Fruit fly (Drosophila melanogaster) whole organism, adult: Measurements from ENCODE around the gene b6.

Experiments used
- CG11617 ChIP-seq: fragments of 200-800 bp; sonication (Bioruptor generic); optimal IDR thresholded peaks from 2 replicates; lab custom pipeline; 2017; ENCODE audit warnings: mild to moderate bottlenecking, missing biosample characterization, missing genetic modification reagents, missing genetic modification characterization
- CG12768 ChIP-seq: fragments of 200-800 bp; sonication (Bioruptor generic); optimal IDR thresholded peaks from 2 replicates; lab custom pipeline; 2017; ENCODE audit warnings: missing biosample characterization, missing genetic modification characterization, mild to moderate bottlenecking, moderate library complexity, missing genetic modification reagents
- CG14711 ChIP-seq: fragments of 200-800 bp; sonication (Bioruptor generic); optimal IDR thresholded peaks from 2 replicates; lab custom pipeline; 2018; ENCODE audit warnings: missing biosample characterization, mild to moderate bottlenecking, missing genetic modification characterization, moderate library complexity
- CG1620 ChIP-seq: fragments of 200-800 bp; sonication (Bioruptor generic); optimal IDR thresholded peaks from 2 replicates; lab custom pipeline; 2016; ENCODE audit warnings: missing biosample characterization, missing genetic modification characterization
- CG33017 ChIP-seq: fragments of 200-800 bp; sonication (Bioruptor generic); optimal IDR thresholded peaks from 2 replicates; lab custom pipeline; 2018; ENCODE audit warnings: missing biosample characterization, mild to moderate bottlenecking, missing genetic modification characterization, moderate library complexity
- CG5204 ChIP-seq: fragments of 200-800 bp; sonication (Bioruptor generic); optimal IDR thresholded peaks from 2 replicates; lab custom pipeline; 2016; ENCODE audit warnings: missing biosample characterization, missing genetic modification characterization
- CG7045 ChIP-seq: fragments of 200-800 bp; sonication (Bioruptor generic); optimal IDR thresholded peaks from 2 replicates; lab custom pipeline; 2017; ENCODE audit warnings: missing biosample characterization, mild to moderate bottlenecking, missing genetic modification characterization
- CG7101 ChIP-seq: fragments of 200-800 bp; sonication (Bioruptor generic); optimal IDR thresholded peaks from 2 replicates; lab custom pipeline; 2018; ENCODE audit warnings: missing biosample characterization, mild to moderate bottlenecking, missing genetic modification characterization, moderate library complexity
- Clk ChIP-seq: fragments of 200-800 bp; sonication (Bioruptor generic); optimal IDR thresholded peaks from 2 replicates; lab custom pipeline; 2017; ENCODE audit warnings: missing biosample characterization, missing genetic modification characterization
- Crg-1 ChIP-seq: fragments of 200-800 bp; sonication (Bioruptor generic); optimal IDR thresholded peaks from 2 replicates; lab custom pipeline; 2016; ENCODE audit warnings: missing biosample characterization, missing genetic modification characterization
- Hr96 ChIP-seq: fragments of 200-800 bp; sonication (Bioruptor generic); optimal IDR thresholded peaks from 2 replicates; lab custom pipeline; 2016; ENCODE audit warnings: missing biosample characterization, missing genetic modification characterization
- Mnt ChIP-seq: fragments of 200-800 bp; sonication (Bioruptor generic); optimal IDR thresholded peaks from 2 replicates; lab custom pipeline; 2016; ENCODE audit warnings: missing biosample characterization, mild to moderate bottlenecking, missing genetic modification characterization
- bab1 ChIP-seq: fragments of 200-800 bp; sonication (Bioruptor generic); optimal IDR thresholded peaks from 3 replicates; lab custom pipeline; 2019; ENCODE audit warnings: missing biosample characterization, mild to moderate bottlenecking, missing genetic modification characterization, moderate library complexity
- cic ChIP-seq: fragments of 200-800 bp; sonication (Bioruptor generic); optimal IDR thresholded peaks from 2 replicates; lab custom pipeline; 2017; ENCODE audit warnings: missing biosample characterization, mild to moderate bottlenecking, missing genetic modification characterization, moderate library complexity
- cnc ChIP-seq, 2 experiments: fragments of >200 bp; optimal IDR thresholded peaks; 2 replicates each; lab custom pipeline; 2017
- kay ChIP-seq: fragments of 200-800 bp; sonication (Bioruptor generic); peaks from one replicate; lab custom pipeline; 2016; ENCODE audit warnings: missing biosample characterization, missing genetic modification characterization, borderline replicate concordance
- ovo ChIP-seq: fragments of 200-800 bp; sonication (Bioruptor generic); optimal IDR thresholded peaks from 2 replicates; lab custom pipeline; 2016; ENCODE audit warnings: missing biosample characterization, missing genetic modification characterization
- pad ChIP-seq: fragments of 200-800 bp; sonication (Bioruptor generic); optimal IDR thresholded peaks from 3 replicates; lab custom pipeline; 2017; ENCODE audit warnings: missing biosample characterization, missing genetic modification characterization, mild to moderate bottlenecking, moderate library complexity, missing genetic modification reagents
- tj ChIP-seq: fragments of 200-800 bp; sonication (Bioruptor generic); optimal IDR thresholded peaks from 3 replicates; lab custom pipeline; 2017; ENCODE audit warnings: missing biosample characterization, mild to moderate bottlenecking, missing genetic modification characterization, moderate library complexity
- toe ChIP-seq: fragments of 200-800 bp; sonication (Bioruptor generic); optimal IDR thresholded peaks from 2 replicates; lab custom pipeline; 2016; ENCODE audit warnings: missing biosample characterization, missing genetic modification characterization

Gene b6

dm6 chrX:1669840-1670239 is 16.6 kb upstream of the b6 start:
- peak; percentile 57 for TF ChIP-seq Mnt
- peak; percentile 6 for TF ChIP-seq CG7101 (tag; lab: Kevin White, UChicago)
- no peak for TF ChIP-seq Hr96
- no peak for TF ChIP-seq CG14711
- TF ChIP-seq kay (GFP tag; lab: Kevin White, UChicago): no peak

dm6 chrX:1681266-1681665 is 5.2 kb upstream of the b6 start, which contains the start of gene CG14797:
Gene CG14797 (plus strand): TSS chrX:1681566.
- TF ChIP-seq bab1 (GFP tag; lab: Kevin White, UChicago): no peak
- TF ChIP-seq kay (GFP tag; lab: Kevin White, UChicago): no peak
- TF ChIP-seq Crg-1: no peak
- TF ChIP-seq Hr96: no peak
- TF ChIP-seq Mnt: no peak
- TF ChIP-seq CG14711: no peak
- TF ChIP-seq CG5204 (GFP tag; lab: Kevin White, UChicago): no peak
- TF ChIP-seq CG12768 (GFP tag; lab: Kevin White, UChicago): no peak
- TF ChIP-seq ovo (GFP tag; lab: Kevin White, UChicago): no peak
- no peak for TF ChIP-seq tj
- no peak for TF ChIP-seq cic (GFP tag; lab: Kevin White, UChicago)
- no peak for TF ChIP-seq CG33017 (tag; lab: Kevin White, UChicago)
- no peak for TF ChIP-seq Clk
- TF ChIP-seq pad: no peak
- TF ChIP-seq toe (GFP tag; lab: Kevin White, UChicago): no peak
- TF ChIP-seq CG1620 (GFP tag; lab: Kevin White, UChicago): no peak

- TF ChIP-seq bab1 (GFP tag; lab: Kevin White, UChicago) (no peak), kay (GFP tag; lab: Kevin White, UChicago) (no peak), CG33017 (tag; lab: Kevin White, UChicago) (no peak), CG12768 (GFP tag; lab: Kevin White, UChicago) (no peak), cic (GFP tag; lab: Kevin White, UChicago) (no peak), CG7045 (GFP tag; lab: Kevin White, UChicago) (no peak), tj (no peak), toe (GFP tag; lab: Kevin White, UChicago) (no peak)
Measured at dm6 chrX:1691475-1691874, 5.1 kb downstream of the b6 start.

- TF ChIP-seq CG33017 (tag; lab: Kevin White, UChicago) (no peak), Mnt (peak; percentile 33)
Measured at dm6 chrX:1692553-1692952, 6.1 kb downstream of the b6 start, which contains the start of gene CG32809. Gene CG32809 (minus strand): TSS chrX:1692768.

- no peak for TF ChIP-seq CG12768 (GFP tag; lab: Kevin White, UChicago)
- no peak for TF ChIP-seq CG11617 (GFP tag; lab: Kevin White, UChicago)
- TF ChIP-seq Clk: no peak
- no peak for TF ChIP-seq Mnt
- no peak for TF ChIP-seq cnc (optimal IDR thresholded peaks at IDR 0.05; lab: Kevin White, UChicago)
- TF ChIP-seq bab1 (GFP tag; lab: Kevin White, UChicago): peak; percentile 63
- TF ChIP-seq CG1620 (GFP tag; lab: Kevin White, UChicago): no peak
Measured at dm6 chrX:1695529-1696410, 9.3 kb downstream of the b6 start, which contains the start of gene a6. Gene a6 (minus strand): TSS chrX:1695889.

dm6 chrX:1705929-1706328 is 19.5 kb downstream of the b6 start:
- TF ChIP-seq CG7101 (tag; lab: Kevin White, UChicago) (no peak), tj (no peak), CG7045 (GFP tag; lab: Kevin White, UChicago) (no peak), cic (GFP tag; lab: Kevin White, UChicago) (no peak), pad (no peak), CG14711 (no peak), Clk (no peak), kay (GFP tag; lab: Kevin White, UChicago) (no peak), Mnt (no peak), CG33017 (tag; lab: Kevin White, UChicago) (no peak), CG5204 (GFP tag; lab: Kevin White, UChicago) (no peak), Crg-1 (no peak), CG12768 (GFP tag; lab: Kevin White, UChicago) (no peak), ovo (GFP tag; lab: Kevin White, UChicago) (no peak)

- TF ChIP-seq CG14711 (no peak), CG11617 (GFP tag; lab: Kevin White, UChicago) (no peak), bab1 (GFP tag; lab: Kevin White, UChicago) (no peak), CG33017 (tag; lab: Kevin White, UChicago) (no peak), cic (GFP tag; lab: Kevin White, UChicago) (no peak), kay (GFP tag; lab: Kevin White, UChicago) (no peak), CG5204 (GFP tag; lab: Kevin White, UChicago) (no peak), cnc (optimal IDR thresholded peaks at IDR 0.05; lab: Kevin White, UChicago) (no peak), toe (GFP tag; lab: Kevin White, UChicago) (no peak), CG12768 (GFP tag; lab: Kevin White, UChicago) (no peak), CG1620 (GFP tag; lab: Kevin White, UChicago) (no peak), ovo (GFP tag; lab: Kevin White, UChicago) (no peak), CG7101 (tag; lab: Kevin White, UChicago) (no peak), pad (no peak), CG7045 (GFP tag; lab: Kevin White, UChicago) (no peak), Hr96 (no peak), Crg-1 (no peak)
Measured at dm6 chrX:1710082-1710481, 23.7 kb downstream of the b6 start, which contains the start of gene CG3795. Gene CG3795 (minus strand): TSS chrX:1710182.
